Fruit fly (Drosophila melanogaster) whole organism, prepupa: Measurements from ENCODE around the gene CG5969.
A peak's percentile ranks its signal among the peaks of the same experiment; 100 is the strongest.

Source experiments
- CG10631 ChIP-seq: fragments of 200-800 bp; sonication (Bioruptor generic); optimal IDR thresholded peaks from 2 replicates; lab custom pipeline; 2016; ENCODE audit warnings: missing biosample characterization, missing genetic modification characterization
- CG10669 ChIP-seq: fragments of 200-800 bp; sonication (Bioruptor generic); optimal IDR thresholded peaks from 3 replicates; lab custom pipeline; 2018; ENCODE audit warnings: missing biosample characterization, mild to moderate bottlenecking, missing genetic modification characterization, moderate library complexity
- CG15336 ChIP-seq: fragments of 200-800 bp; sonication (Bioruptor generic); IDR thresholded peaks from 2 replicates; pipeline ENCODE4 v1.3.6; 2022; ENCODE audit warnings: missing biosample characterization, missing genetic modification characterization
- CG3032 ChIP-seq: fragments of 200-800 bp; optimal IDR thresholded peaks from 2 replicates; lab custom pipeline; 2019; ENCODE audit warnings: missing biosample characterization, mild to moderate bottlenecking, missing genetic modification characterization, moderate library complexity
- CG31627 ChIP-seq: fragments of 200-800 bp; sonication (Bioruptor generic); optimal IDR thresholded peaks from 3 replicates; lab custom pipeline; 2016; ENCODE audit warnings: missing biosample characterization, missing genetic modification characterization
- CG32006 ChIP-seq: fragments of 200-800 bp; sonication (Bioruptor generic); optimal IDR thresholded peaks from 3 replicates; lab custom pipeline; 2017; ENCODE audit warnings: missing biosample characterization, mild to moderate bottlenecking, missing genetic modification characterization
- CG34406 ChIP-seq: fragments of 200-800 bp; sonication (Bioruptor generic); optimal IDR thresholded peaks from 3 replicates; lab custom pipeline; 2016; ENCODE audit warnings: missing biosample characterization, missing genetic modification characterization
- CG4318 ChIP-seq: fragments of 200-800 bp; sonication (Bioruptor generic); optimal IDR thresholded peaks from 3 replicates; lab custom pipeline; 2017; ENCODE audit warnings: missing biosample characterization, mild to moderate bottlenecking, missing genetic modification characterization
- CG6163 ChIP-seq: fragments of 200-800 bp; sonication (Bioruptor generic); IDR thresholded peaks from 3 replicates; pipeline ENCODE4 v1.3.6; 2022; ENCODE audit warnings: missing biosample characterization, missing genetic modification characterization
- CG6276 ChIP-seq: fragments of 200-800 bp; sonication (Bioruptor generic); optimal IDR thresholded peaks from 2 replicates; lab custom pipeline; 2017; ENCODE audit warnings: missing biosample characterization, mild to moderate bottlenecking, missing genetic modification characterization
- CG6808 ChIP-seq: fragments of 200-800 bp; sonication (Bioruptor generic); optimal IDR thresholded peaks from 3 replicates; lab custom pipeline; 2017; ENCODE audit warnings: missing biosample characterization, missing genetic modification characterization, mild to moderate bottlenecking, moderate library complexity, missing genetic modification reagents
- CG6854 ChIP-seq: fragments of 200-800 bp; sonication (Bioruptor generic); optimal IDR thresholded peaks from 2 replicates; lab custom pipeline; 2017; ENCODE audit warnings: missing biosample characterization, mild to moderate bottlenecking, missing genetic modification characterization
- CG8119 ChIP-seq: fragments of 200-800 bp; sonication (Bioruptor generic); IDR thresholded peaks from 3 replicates; pipeline ENCODE4 v1.3.6; 2022; ENCODE audit warnings: missing biosample characterization, missing genetic modification characterization
- CG8319 ChIP-seq: fragments of 200-800 bp; sonication (Bioruptor generic); optimal IDR thresholded peaks from 3 replicates; lab custom pipeline; 2016; ENCODE audit warnings: missing biosample characterization, missing genetic modification characterization
- CG8632 ChIP-seq: fragments of 200-800 bp; sonication (Bioruptor generic); optimal IDR thresholded peaks from 3 replicates; lab custom pipeline; 2016; ENCODE audit warnings: missing biosample characterization, missing genetic modification characterization
- Eip75B ChIP-seq: fragments of 200-800 bp; sonication (Bioruptor generic); optimal IDR thresholded peaks from 3 replicates; lab custom pipeline; 2016; ENCODE audit warnings: missing biosample characterization, missing genetic modification characterization
- Eip78C ChIP-seq: fragments of 200-800 bp; sonication (Bioruptor generic); peaks from one replicate; lab custom pipeline; 2016; ENCODE audit warnings: missing biosample characterization, missing genetic modification characterization
- Ets96B ChIP-seq: fragments of 200-800 bp; optimal IDR thresholded peaks from 2 replicates; lab custom pipeline; 2019; ENCODE audit warnings: missing biosample characterization, mild to moderate bottlenecking, missing genetic modification characterization, moderate library complexity
- Gug ChIP-seq: fragments of 200-800 bp; sonication (Bioruptor generic); IDR thresholded peaks from 2 replicates; pipeline ENCODE4 v1.3.6; 2022; ENCODE audit warnings: missing biosample characterization, missing genetic modification characterization
- Hr38 ChIP-seq: sonication (Bioruptor generic); optimal IDR thresholded peaks from 2 replicates; lab custom pipeline; 2016; ENCODE audit warnings: missing biosample characterization, missing genetic modification characterization
- Hr4 ChIP-seq: fragments of 200-800 bp; sonication (Bioruptor generic); optimal IDR thresholded peaks from 3 replicates; lab custom pipeline; 2016; ENCODE audit warnings: missing biosample characterization, missing genetic modification characterization
- Met ChIP-seq: fragments of 200-800 bp; sonication (Bioruptor generic); optimal IDR thresholded peaks from 3 replicates; lab custom pipeline; 2016; ENCODE audit warnings: missing biosample characterization, missing genetic modification characterization
- OdsH ChIP-seq: fragments of 200-800 bp; sonication (Bioruptor generic); optimal IDR thresholded peaks from 3 replicates; lab custom pipeline; 2016; ENCODE audit warnings: missing biosample characterization, missing genetic modification characterization
- Smox ChIP-seq: fragments of 200-800 bp; sonication (Bioruptor generic); optimal IDR thresholded peaks from 3 replicates; lab custom pipeline; 2016; ENCODE audit warnings: missing biosample characterization, missing genetic modification characterization
- Sox14 ChIP-seq: fragments of 200-800 bp; sonication (Bioruptor generic); optimal IDR thresholded peaks from 3 replicates; lab custom pipeline; 2016; ENCODE audit warnings: missing biosample characterization, missing genetic modification characterization
- Sox15 ChIP-seq: fragments of 200-800 bp; sonication (Bioruptor generic); optimal IDR thresholded peaks from 3 replicates; lab custom pipeline; 2016; ENCODE audit warnings: missing biosample characterization, missing genetic modification characterization
- achi ChIP-seq: fragments of 200-800 bp; sonication (Bioruptor generic); optimal IDR thresholded peaks from 3 replicates; lab custom pipeline; 2016; ENCODE audit warnings: missing biosample characterization, missing genetic modification characterization
- acj6 ChIP-seq: fragments of 200-800 bp; sonication (Bioruptor generic); optimal IDR thresholded peaks from 3 replicates; lab custom pipeline; 2016; ENCODE audit warnings: missing biosample characterization, missing genetic modification characterization
- cyc ChIP-seq: fragments of 200-800 bp; sonication (Bioruptor generic); optimal IDR thresholded peaks from 3 replicates; lab custom pipeline; 2016; ENCODE audit warnings: missing biosample characterization, missing genetic modification characterization
- eg ChIP-seq: fragments of 200-800 bp; sonication (Bioruptor generic); IDR thresholded peaks from 3 replicates; pipeline ENCODE4 v1.3.6; 2022; ENCODE audit warnings: missing biosample characterization, missing genetic modification characterization
- esn ChIP-seq: fragments of 200-800 bp; sonication (Bioruptor generic); optimal IDR thresholded peaks from 2 replicates; lab custom pipeline; 2016; ENCODE audit warnings: missing biosample characterization, mild to moderate bottlenecking, missing genetic modification characterization, moderate library complexity
- fd59A ChIP-seq: fragments of 200-800 bp; sonication (Bioruptor generic); optimal IDR thresholded peaks from 2 replicates; lab custom pipeline; 2017; ENCODE audit warnings: missing biosample characterization, mild to moderate bottlenecking, missing genetic modification characterization, missing genetic modification reagents
- fkh ChIP-seq: fragments of 200-800 bp; sonication (Bioruptor generic); optimal IDR thresholded peaks from 3 replicates; lab custom pipeline; 2017; ENCODE audit warnings: missing biosample characterization, mild to moderate bottlenecking, missing genetic modification characterization, moderate library complexity
- lz ChIP-seq: fragments of 200-800 bp; sonication (Bioruptor generic); optimal IDR thresholded peaks from 3 replicates; lab custom pipeline; 2016; ENCODE audit warnings: missing biosample characterization, missing genetic modification characterization
- net ChIP-seq: fragments of 200-800 bp; sonication (Bioruptor generic); optimal IDR thresholded peaks from 3 replicates; lab custom pipeline; 2016; ENCODE audit warnings: missing biosample characterization, missing genetic modification characterization
- pdm3 ChIP-seq: fragments of 200-800 bp; sonication (Bioruptor generic); optimal IDR thresholded peaks from 3 replicates; lab custom pipeline; 2016; ENCODE audit warnings: missing biosample characterization, missing genetic modification characterization
- salr ChIP-seq, 2 experiments: fragments of 200-800 bp; sonication (Bioruptor generic); optimal IDR thresholded peaks; 3 replicates each; lab custom pipeline; 2016 to 2018; ENCODE audit warnings: missing biosample characterization in 2 of 2, missing genetic modification characterization in 2 of 2, mild to moderate bottlenecking in 1 of 2
- spab ChIP-seq: fragments of 200-800 bp; sonication (Bioruptor generic); optimal IDR thresholded peaks from 2 replicates; lab custom pipeline; 2017; ENCODE audit warnings: missing biosample characterization, mild to moderate bottlenecking, missing genetic modification characterization, missing genetic modification reagents
- svp ChIP-seq: fragments of 200-800 bp; sonication (Bioruptor generic); peaks from one replicate; lab custom pipeline; 2016; ENCODE audit warnings: missing biosample characterization, missing genetic modification characterization
- topi ChIP-seq: fragments of 200-800 bp; sonication (Bioruptor generic); optimal IDR thresholded peaks from 3 replicates; lab custom pipeline; 2016; ENCODE audit warnings: missing biosample characterization, missing genetic modification characterization
- vri ChIP-seq: fragments of 200-800 bp; sonication (Bioruptor generic); optimal IDR thresholded peaks from 3 replicates; lab custom pipeline; 2016; ENCODE audit warnings: missing biosample characterization, mild to moderate bottlenecking, missing genetic modification characterization

Gene CG5969

dm6 chr3L:20516519-20517178 is 43.1 kb downstream of the CG5969 start:
- no peak for TF ChIP-seq salr (GFP tag; optimal IDR thresholded peaks at IDR 0.05; lab: Kevin White, UChicago)
- peak; percentile 20; the same call in 1 of the 2 replicates for TF ChIP-seq Gug (GFP tag; lab: Robert Waterston, UW)
- peak; percentile 18 for TF ChIP-seq CG31627
- TF ChIP-seq svp: no peak
- peak; percentile 7 for TF ChIP-seq CG8319 (GFP tag; lab: Kevin White, UChicago)
- TF ChIP-seq CG15336 (GFP tag; lab: Robert Waterston, UW): peak; percentile 41; the same call in 1 of the 2 replicates
- peak; percentile 50 for TF ChIP-seq CG32006 (GFP tag; lab: Kevin White, UChicago)
- TF ChIP-seq net: no peak
- TF ChIP-seq Hr4 (GFP tag; lab: Kevin White, UChicago): peak; percentile 26
- TF ChIP-seq Met: peak; percentile 2
- TF ChIP-seq eg (GFP tag; lab: Robert Waterston, UW): peak; percentile 54; the same call in 2 of the 3 replicates
- TF ChIP-seq CG6163 (GFP tag; lab: Robert Waterston, UW): no peak; the same call in 2 of the 3 replicates
- TF ChIP-seq topi (GFP tag; lab: Kevin White, UChicago): peak; percentile 15
- TF ChIP-seq achi: no peak
- TF ChIP-seq acj6 (GFP tag; lab: Kevin White, UChicago): peak; percentile 38
- TF ChIP-seq CG6854 (GFP tag; lab: Kevin White, UChicago): peak; percentile 12
- no peak for TF ChIP-seq spab (GFP tag; lab: Kevin White, UChicago)
- TF ChIP-seq Ets96B (tag; lab: Kevin White, UChicago): peak; percentile 57
- peak; percentile 12 for TF ChIP-seq OdsH (GFP tag; lab: Kevin White, UChicago)
- TF ChIP-seq CG10631 (GFP tag; lab: Kevin White, UChicago): peak; percentile 35
- no peak for TF ChIP-seq cyc
- TF ChIP-seq lz (GFP tag; lab: Kevin White, UChicago): peak; percentile 19
- TF ChIP-seq CG6276 (GFP tag; lab: Kevin White, UChicago): peak; percentile 57
- peak; percentile 29 for TF ChIP-seq vri (GFP tag; lab: Kevin White, UChicago)
- TF ChIP-seq Smox (GFP tag; lab: Kevin White, UChicago): peak; percentile 39
- peak; percentile 68 for TF ChIP-seq CG8119 (GFP tag; lab: Robert Waterston, UW)
- no peak for TF ChIP-seq CG6808 (GFP tag; lab: Kevin White, UChicago)
- TF ChIP-seq CG34406: peak; percentile 60
- no peak for TF ChIP-seq Eip75B (GFP tag; lab: Kevin White, UChicago)
- TF ChIP-seq Sox15 (GFP tag; lab: Kevin White, UChicago): no peak
- TF ChIP-seq CG4318 (GFP tag; lab: Kevin White, UChicago): peak; percentile 7
- TF ChIP-seq fkh (GFP tag; lab: Kevin White, UChicago): peak; percentile 97
- TF ChIP-seq Eip78C (GFP tag; lab: Kevin White, UChicago): peak; percentile 75
- peak; percentile 57 for TF ChIP-seq esn (GFP tag; lab: Kevin White, UChicago)
- TF ChIP-seq CG8632 (GFP tag; lab: Kevin White, UChicago): peak; percentile 16
- no peak for TF ChIP-seq fd59A (GFP tag; lab: Kevin White, UChicago)
- TF ChIP-seq Hr38 (GFP tag; lab: Kevin White, UChicago): no peak
- peak; percentile 24 for TF ChIP-seq CG10669 (GFP tag; lab: Kevin White, UChicago)
- no peak for TF ChIP-seq Sox14 (GFP tag; lab: Kevin White, UChicago)
- TF ChIP-seq pdm3 (GFP tag; lab: Kevin White, UChicago): peak; percentile 44
- peak; percentile 53 for TF ChIP-seq CG3032 (tag; lab: Kevin White, UChicago)
